Worm (Caenorhabditis elegans) whole organism, L4 larva: ENCODE results near the gene W06D11.2.

ENCODE experiments used
- F37D6.2 ChIP-seq: sonication (generic microtip); optimal IDR thresholded peaks from 2 replicates; lab custom pipeline; 2016; ENCODE audit warnings: mild to moderate bottlenecking, missing genetic modification characterization, missing compliant biosample characterization
- R02D3.7 ChIP-seq: fragments of 150-350 bp; sonication (generic microtip); optimal IDR thresholded peaks from 3 replicates; lab custom pipeline; 2014; ENCODE audit warnings: missing biosample characterization, missing genetic modification characterization
- ama-1 ChIP-seq: fragments of 150-350 bp; optimal IDR thresholded peaks from 2 replicates; lab custom pipeline; 2014; ENCODE audit warnings: inconsistent platforms, mixed read lengths
- ces-1 ChIP-seq: fragments of 150-350 bp; sonication (generic microtip); optimal IDR thresholded peaks from 4 replicates; lab custom pipeline; 2014; ENCODE audit warnings: missing biosample characterization, missing genetic modification reagents, missing genetic modification characterization
- dpl-1 ChIP-seq: fragments of 150-350 bp; optimal IDR thresholded peaks from 2 replicates; lab custom pipeline; 2014; ENCODE audit warnings: missing biosample characterization, missing genetic modification reagents, missing genetic modification characterization
- egl-43 ChIP-seq: fragments of 200-800 bp; sonication (Bioruptor generic); IDR thresholded peaks from 2 replicates; pipeline ENCODE4 v1.3.6; 2022; ENCODE audit warnings: missing genetic modification reagents, missing genetic modification characterization, missing compliant biosample characterization
- fkh-10 ChIP-seq: fragments of 150-350 bp; optimal IDR thresholded peaks from 2 replicates; lab custom pipeline; 2014; ENCODE audit warnings: missing biosample characterization, missing genetic modification reagents, missing genetic modification characterization
- fos-1 ChIP-seq: fragments of 150-350 bp; optimal IDR thresholded peaks from 2 replicates; lab custom pipeline; 2014; ENCODE audit warnings: missing biosample characterization, missing genetic modification characterization
- lin-15B ChIP-seq: fragments of 150-350 bp; sonication (generic microtip); optimal IDR thresholded peaks from 3 replicates; lab custom pipeline; 2014; ENCODE audit warnings: missing biosample characterization, missing genetic modification characterization
- mep-1 ChIP-seq: fragments of 150-350 bp; sonication (generic microtip); optimal IDR thresholded peaks from 3 replicates; lab custom pipeline; 2014; ENCODE audit warnings: missing biosample characterization, missing genetic modification characterization
- pqm-1 ChIP-seq: sonication (generic microtip); optimal IDR thresholded peaks from 2 replicates; lab custom pipeline; 2017; ENCODE audit warnings: missing biosample characterization, missing genetic modification characterization
- skn-1 ChIP-seq: fragments of 150-350 bp; optimal IDR thresholded peaks from 2 replicates; lab custom pipeline; 2014; ENCODE audit warnings: missing biosample characterization, missing genetic modification characterization
- snpc-4 ChIP-seq: fragments of 150-350 bp; optimal IDR thresholded peaks from 2 replicates; lab custom pipeline; 2014; ENCODE audit warnings: missing biosample characterization, missing genetic modification characterization
- unc-39 ChIP-seq: sonication (generic microtip); optimal IDR thresholded peaks from 2 replicates; lab custom pipeline; 2017; ENCODE audit warnings: missing biosample characterization, missing genetic modification characterization

DNA sequence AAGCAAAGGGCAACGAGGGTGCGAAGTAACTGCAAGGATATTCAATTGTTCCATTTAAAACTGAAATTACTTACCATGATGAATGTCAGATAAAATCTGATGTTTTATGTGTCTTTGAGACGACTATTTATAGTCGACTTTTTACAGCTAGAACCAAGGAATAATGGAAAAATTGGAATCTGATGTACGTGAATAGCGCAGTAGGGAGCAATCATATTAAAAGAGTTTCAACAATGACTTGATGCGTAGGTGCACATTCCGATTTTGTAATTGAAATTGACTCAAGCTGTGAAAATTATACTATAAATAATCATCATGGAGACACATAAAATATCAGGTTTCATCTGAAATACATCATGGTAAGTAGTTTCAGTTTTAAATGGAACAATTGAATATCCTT is 46.7 kb upstream of the W06D11.2 start, which contains the start of the genes nspc-9 and nspc-10:
- TF ChIP-seq skn-1 (tag; lab: Kevin White, UChicago) = no peak
- TF ChIP-seq lin-15B (tag; lab: Kevin White, UChicago) = no peak
- TF ChIP-seq unc-39 (tag; lab: Kevin White, UChicago) = no peak
- no peak for TF ChIP-seq snpc-4 (tag; lab: Kevin White, UChicago)
- no peak for TF ChIP-seq fkh-10
- no peak for TF ChIP-seq ces-1 (GFP tag; lab: Kevin White, UChicago)
- TF ChIP-seq F37D6.2 = no peak
- no peak for TF ChIP-seq egl-43 (GFP tag; lab: Robert Waterston, UW)
- TF ChIP-seq R02D3.7 (tag; lab: Kevin White, UChicago) = no peak
- TF ChIP-seq dpl-1 (GFP tag; lab: Kevin White, UChicago) = no peak
- no peak for TF ChIP-seq ama-1
- TF ChIP-seq mep-1 (tag; lab: Kevin White, UChicago) = no peak
- TF ChIP-seq fos-1 (tag; lab: Kevin White, UChicago) = no peak
- no peak for TF ChIP-seq pqm-1 (tag; lab: Kevin White, UChicago)
